Fruit fly (Drosophila melanogaster) whole organism, pupa: ENCODE measurements around the gene Nepl18.
A peak's percentile ranks its signal among the peaks of the same experiment; 100 is the strongest.

ENCODE experiments used
- CG10348 ChIP-seq: fragments of 200-800 bp; sonication (Bioruptor generic); IDR thresholded peaks from 2 replicates; pipeline ENCODE4 v1.3.6; 2022; ENCODE audit warnings: missing biosample characterization, missing genetic modification characterization
- CG12605 ChIP-seq: fragments of 200-800 bp; sonication (Bioruptor generic); IDR thresholded peaks from 2 replicates; pipeline ENCODE4 v1.3.6; 2022; ENCODE audit warnings: missing biosample characterization, missing genetic modification characterization
- CG32121 ChIP-seq: fragments of 200-800 bp; sonication (Bioruptor generic); IDR thresholded peaks from 2 replicates; pipeline ENCODE4 v1.3.6; 2022; ENCODE audit warnings: missing biosample characterization, missing genetic modification characterization
- EcR ChIP-seq: fragments of 200-800 bp; sonication (Bioruptor generic); optimal IDR thresholded peaks from 3 replicates; lab custom pipeline; 2019; ENCODE audit warnings: missing biosample characterization, missing genetic modification characterization, mild to moderate bottlenecking, moderate library complexity, missing genetic modification reagents
- Pif1A ChIP-seq: fragments of 200-800 bp; sonication (Bioruptor generic); optimal IDR thresholded peaks from 3 replicates; lab custom pipeline; 2016; ENCODE audit warnings: missing biosample characterization, missing genetic modification characterization
- fd96Ca ChIP-seq: fragments of 200-800 bp; sonication (Bioruptor generic); IDR thresholded peaks from 3 replicates; pipeline ENCODE4 v1.3.6; 2022; ENCODE audit warnings: missing biosample characterization, missing genetic modification characterization

dm6 chr3R:28891513-28892097 is 16.2 kb downstream of the Nepl18 start:
- TF ChIP-seq CG10348 (GFP tag; lab: Robert Waterston, UW): no peak
- TF ChIP-seq Pif1A (GFP tag; lab: Kevin White, UChicago): no peak
- no peak for TF ChIP-seq CG12605 (GFP tag; lab: Robert Waterston, UW)
- TF ChIP-seq fd96Ca (GFP tag; lab: Robert Waterston, UW): peak; percentile 39; the same call in 1 of the 3 replicates
- peak; percentile 21; the same call in 1 of the 2 replicates for TF ChIP-seq CG32121 (GFP tag; lab: Robert Waterston, UW)
- TF ChIP-seq EcR (GFP tag; lab: Kevin White, UChicago): no peak
